Worm (Caenorhabditis elegans) whole organism, mixed stage, embryonic: ENCODE results near the gene math-15.
A peak's percentile ranks its signal among the peaks of the same experiment; 100 is the strongest.
"Not testable (repeated sequence)": the region's sequence is repeated elsewhere in the genome, so short reads cannot be mapped to it uniquely, and the experiment has no call there.

ENCODE experiments used
- M03D4.4 ChIP-seq: sonication (generic microtip); optimal IDR thresholded peaks from 2 replicates; lab custom pipeline; 2017; ENCODE audit warnings: mild to moderate bottlenecking, missing genetic modification characterization, missing compliant biosample characterization
- bed-3 ChIP-seq: fragments of 200-800 bp; sonication (Bioruptor generic); optimal IDR thresholded peaks from 3 replicates; lab custom pipeline; 2018; ENCODE audit warnings: mild to moderate bottlenecking, missing genetic modification characterization, moderate library complexity, missing compliant biosample characterization
- blmp-1 ChIP-seq: fragments of 150-350 bp; optimal IDR thresholded peaks from 2 replicates; lab custom pipeline; 2014; ENCODE audit warnings: missing biosample characterization, missing genetic modification characterization
- ceh-43 ChIP-seq: fragments of 200-800 bp; sonication (Bioruptor generic); optimal IDR thresholded peaks from 2 replicates; lab custom pipeline; 2018; ENCODE audit warnings: mild to moderate bottlenecking, missing genetic modification characterization, moderate library complexity, missing compliant biosample characterization
- ces-1 ChIP-seq: fragments of 150-350 bp; optimal IDR thresholded peaks from 2 replicates; lab custom pipeline; 2014; ENCODE audit warnings: missing biosample characterization, missing genetic modification reagents, missing genetic modification characterization
- cnd-1 ChIP-seq: fragments of 200-800 bp; sonication (Bioruptor generic); optimal IDR thresholded peaks from 2 replicates; lab custom pipeline; 2018; ENCODE audit warnings: mild to moderate bottlenecking, missing genetic modification characterization, missing compliant biosample characterization
- drap-1 ChIP-seq: fragments of 200-800 bp; sonication (Bioruptor generic); optimal IDR thresholded peaks from 3 replicates; lab custom pipeline; 2018; ENCODE audit warnings: mild to moderate bottlenecking, missing genetic modification characterization, missing compliant biosample characterization
- elt-1 ChIP-seq: sonication (generic microtip); optimal IDR thresholded peaks from 2 replicates; lab custom pipeline; 2017; ENCODE audit warnings: missing genetic modification characterization, mild to moderate bottlenecking, missing compliant biosample characterization, antibody characterized with exemption, moderate library complexity, borderline replicate concordance; ENCODE audit not compliant: insufficient read depth
- elt-3 ChIP-seq: fragments of 150-350 bp; optimal IDR thresholded peaks from 2 replicates; lab custom pipeline; 2014; ENCODE audit warnings: missing biosample characterization, missing genetic modification characterization
- flh-1 ChIP-seq: fragments of 200-800 bp; sonication (Bioruptor generic); optimal IDR thresholded peaks from 2 replicates; lab custom pipeline; 2018; ENCODE audit warnings: mild to moderate bottlenecking, missing genetic modification characterization, moderate library complexity, missing compliant biosample characterization
- ham-2 ChIP-seq: fragments of 200-800 bp; sonication (Bioruptor generic); optimal IDR thresholded peaks from 2 replicates; lab custom pipeline; 2018; ENCODE audit warnings: mild to moderate bottlenecking, missing genetic modification characterization, missing compliant biosample characterization
- hlh-1 ChIP-seq: fragments of 150-350 bp; optimal IDR thresholded peaks from 2 replicates; lab custom pipeline; 2014; ENCODE audit warnings: missing biosample characterization, missing genetic modification reagents, missing genetic modification characterization
- lin-13 ChIP-seq: fragments of 150-350 bp; optimal IDR thresholded peaks from 2 replicates; lab custom pipeline; 2014; ENCODE audit warnings: missing biosample characterization, missing genetic modification characterization
- lin-32 ChIP-seq: fragments of 200-800 bp; sonication (Bioruptor generic); optimal IDR thresholded peaks from 2 replicates; lab custom pipeline; 2018; ENCODE audit warnings: mild to moderate bottlenecking, missing genetic modification characterization, missing compliant biosample characterization
- mep-1 ChIP-seq: fragments of 150-350 bp; optimal IDR thresholded peaks from 2 replicates; lab custom pipeline; 2017; ENCODE audit warnings: missing biosample characterization, missing genetic modification reagents, missing genetic modification characterization, inconsistent platforms
- mls-2 ChIP-seq: sonication (generic microtip); optimal IDR thresholded peaks from 2 replicates; lab custom pipeline; 2016; ENCODE audit warnings: mild to moderate bottlenecking, missing genetic modification characterization, moderate library complexity, missing compliant biosample characterization
- nhr-12 ChIP-seq: fragments of 150-350 bp; optimal IDR thresholded peaks from 2 replicates; lab custom pipeline; 2014; ENCODE audit warnings: missing biosample characterization, missing genetic modification characterization
- nhr-2 ChIP-seq: fragments of 150-350 bp; optimal IDR thresholded peaks from 2 replicates; lab custom pipeline; 2014; ENCODE audit warnings: missing biosample characterization, missing genetic modification characterization
- nhr-237 ChIP-seq: fragments of 150-350 bp; optimal IDR thresholded peaks from 2 replicates; lab custom pipeline; 2014; ENCODE audit warnings: missing biosample characterization, missing genetic modification characterization
- nhr-28 ChIP-seq: fragments of 150-350 bp; optimal IDR thresholded peaks from 2 replicates; lab custom pipeline; 2014; ENCODE audit warnings: missing biosample characterization, missing genetic modification characterization
- nhr-76 ChIP-seq: sonication (generic microtip); optimal IDR thresholded peaks from 2 replicates; lab custom pipeline; 2017; ENCODE audit warnings: missing biosample characterization, missing genetic modification characterization
- pha-4 ChIP-seq: fragments of 150-350 bp; optimal IDR thresholded peaks from 2 replicates; lab custom pipeline; 2018; ENCODE audit warnings: missing biosample characterization, missing genetic modification reagents, missing genetic modification characterization
- sem-2 ChIP-seq: fragments of 200-800 bp; sonication (Bioruptor generic); optimal IDR thresholded peaks from 2 replicates; lab custom pipeline; 2018; ENCODE audit warnings: mild to moderate bottlenecking, missing genetic modification characterization, missing compliant biosample characterization
- snpc-4 ChIP-seq: fragments of 150-350 bp; optimal IDR thresholded peaks from 2 replicates; lab custom pipeline; 2014; ENCODE audit warnings: missing biosample characterization, missing genetic modification characterization
- sptf-1 ChIP-seq: sonication (generic microtip); optimal IDR thresholded peaks from 2 replicates; lab custom pipeline; 2017; ENCODE audit warnings: mild to moderate bottlenecking, missing genetic modification characterization, moderate library complexity, missing compliant biosample characterization
- tbx-8 ChIP-seq: fragments of 200-800 bp; sonication (Bioruptor generic); optimal IDR thresholded peaks from 2 replicates; lab custom pipeline; 2018; ENCODE audit warnings: mild to moderate bottlenecking, missing genetic modification characterization, moderate library complexity, missing compliant biosample characterization
- unc-62 ChIP-seq: fragments of 150-350 bp; optimal IDR thresholded peaks from 2 replicates; lab custom pipeline; 2014; ENCODE audit warnings: missing biosample characterization, missing genetic modification reagents, missing genetic modification characterization
- ztf-11 ChIP-seq: fragments of 150-350 bp; optimal IDR thresholded peaks from 2 replicates; lab custom pipeline; 2014; ENCODE audit warnings: missing biosample characterization, missing genetic modification characterization

Gene math-15

ce11 chrII:1852503-1852902, 13.7 kb upstream of the math-15 start, which contains the start of gene C52E2.2:
Gene C52E2.2 (plus strand): TSS chrII:1852803.
- no peak for TF ChIP-seq M03D4.4 (tag; lab: Kevin White, UChicago)

- TF ChIP-seq elt-3 (tag; lab: Kevin White, UChicago); drap-1 (GFP tag; lab: Kevin White, UChicago); sem-2: not testable (repeated sequence)
These were observed 12.1 kb upstream of the math-15 start, which contains the start of gene fbxb-95 for ce11 chrII:1854094-1854493. Gene fbxb-95 (plus strand): TSS chrII:1854394.

- TF ChIP-seq mep-1 (tag; lab: Kevin White, UChicago), result peak; percentile 2
These were observed 4.8 kb upstream of the math-15 start, which contains the start of gene C16C4.18 for ce11 chrII:1861285-1861793. Gene C16C4.18 (minus strand): TSS chrII:1861335.

- TF ChIP-seq mls-2, lin-13, nhr-2 (tag; lab: Kevin White, UChicago): not testable (repeated sequence)
These were observed 3.8 kb upstream of the math-15 start, which contains the start of gene fbxb-98 for ce11 chrII:1862334-1862733. Gene fbxb-98 (plus strand): TSS chrII:1862634.

- TF ChIP-seq drap-1 (GFP tag; lab: Kevin White, UChicago) (no peak), cnd-1 (tag; lab: Kevin White, UChicago) (no peak), ces-1 (GFP tag; lab: Kevin White, UChicago) (no peak), pha-4 (tag; lab: Kevin White, UChicago) (no peak), elt-1 (tag; lab: Kevin White, UChicago) (no peak), ztf-11 (tag; lab: Kevin White, UChicago) (no peak), flh-1 (GFP tag; lab: Kevin White, UChicago) (no peak), lin-13 (tag; lab: Kevin White, UChicago) (no peak)
These were observed 1.9 kb upstream of the math-15 start, which contains the start of gene C16C4.17 for ce11 chrII:1864278-1864677. Gene C16C4.17 (plus strand): TSS chrII:1864578.

- no peak for TF ChIP-seq flh-1 (GFP tag; lab: Kevin White, UChicago)
- TF ChIP-seq lin-13 (tag; lab: Kevin White, UChicago), result no peak
- no peak for TF ChIP-seq tbx-8
- no peak for TF ChIP-seq bed-3 (GFP tag; lab: Kevin White, UChicago)
- no peak for TF ChIP-seq nhr-12
- TF ChIP-seq sem-2, result no peak
- TF ChIP-seq M03D4.4 (tag; lab: Kevin White, UChicago), result no peak
- TF ChIP-seq elt-1 (tag; lab: Kevin White, UChicago), result no peak
- TF ChIP-seq nhr-28 (tag; lab: Kevin White, UChicago), result no peak
- TF ChIP-seq sptf-1 (tag; lab: Kevin White, UChicago), result no peak
- no peak for TF ChIP-seq mls-2 (tag; lab: Kevin White, UChicago)
- no peak for TF ChIP-seq lin-32 (GFP tag; lab: Kevin White, UChicago)
- no peak for TF ChIP-seq nhr-76 (tag; lab: Kevin White, UChicago)
- no peak for TF ChIP-seq nhr-237 (tag; lab: Kevin White, UChicago)
- TF ChIP-seq unc-62 (GFP tag; lab: Kevin White, UChicago), result no peak
- TF ChIP-seq ztf-11 (tag; lab: Kevin White, UChicago), result no peak
- no peak for TF ChIP-seq ham-2 (GFP tag; lab: Kevin White, UChicago)
These were observed 2.9 kb downstream of the math-15 start, which contains the start of gene math-14 for ce11 chrII:1869120-1869519. Gene math-14 (plus strand): TSS chrII:1869420.

ce11 chrII:1870875-1871592, 4.9 kb downstream of the math-15 start, which contains the start of gene math-10:
Gene math-10 (plus strand): TSS chrII:1871542.
- TF ChIP-seq snpc-4 (tag; lab: Kevin White, UChicago), result no peak
- no peak for TF ChIP-seq mls-2 (tag; lab: Kevin White, UChicago)
- TF ChIP-seq pha-4 (tag; lab: Kevin White, UChicago), result no peak
- TF ChIP-seq blmp-1 (tag; lab: Kevin White, UChicago), result no peak
- no peak for TF ChIP-seq unc-62 (GFP tag; lab: Kevin White, UChicago)
- no peak for TF ChIP-seq ceh-43 (GFP tag; lab: Kevin White, UChicago)
- TF ChIP-seq elt-3 (tag; lab: Kevin White, UChicago), result no peak
- no peak for TF ChIP-seq tbx-8
- TF ChIP-seq hlh-1 (tag; lab: Kevin White, UChicago), result no peak
